Fruit fly (Drosophila melanogaster) whole organism, embryonic: ENCODE results near the gene smo.

Source experiments
- Asciz ChIP-seq: fragments of 200-800 bp; sonication (Bioruptor generic); optimal IDR thresholded peaks from 2 replicates; lab custom pipeline; 2017; ENCODE audit warnings: missing biosample characterization, mild to moderate bottlenecking, missing genetic modification characterization, missing genetic modification reagents
- Bdp1 ChIP-seq: fragments of 200-800 bp; sonication (Bioruptor generic); optimal IDR thresholded peaks from 3 replicates; lab custom pipeline; 2016; ENCODE audit warnings: missing biosample characterization, missing genetic modification characterization
- CG10543 ChIP-seq: fragments of 200-800 bp; sonication (Bioruptor generic); optimal IDR thresholded peaks from 3 replicates; lab custom pipeline; 2017; ENCODE audit warnings: missing biosample characterization, mild to moderate bottlenecking, missing genetic modification characterization, moderate library complexity
- CG12236 ChIP-seq: fragments of 200-800 bp; sonication (Bioruptor generic); optimal IDR thresholded peaks from 2 replicates; lab custom pipeline; 2016; ENCODE audit warnings: missing biosample characterization, missing genetic modification characterization
- CG12769 ChIP-seq: fragments of 200-800 bp; sonication (Bioruptor generic); optimal IDR thresholded peaks from 2 replicates; lab custom pipeline; 2019; ENCODE audit warnings: missing biosample characterization, mild to moderate bottlenecking, missing genetic modification characterization, moderate library complexity
- CG13624 ChIP-seq: fragments of 200-800 bp; sonication (Bioruptor generic); optimal IDR thresholded peaks from 2 replicates; lab custom pipeline; 2016; ENCODE audit warnings: missing biosample characterization, missing genetic modification characterization
- CG15696 ChIP-seq: fragments of 200-800 bp; sonication (Bioruptor generic); optimal IDR thresholded peaks from 2 replicates; lab custom pipeline; 2019; ENCODE audit warnings: missing biosample characterization, mild to moderate bottlenecking, missing genetic modification characterization, moderate library complexity
- CG17829 ChIP-seq: fragments of 200-800 bp; optimal IDR thresholded peaks from 2 replicates; lab custom pipeline; 2019; ENCODE audit warnings: missing biosample characterization, mild to moderate bottlenecking, missing genetic modification characterization, moderate library complexity
- CG2712 ChIP-seq: fragments of 200-800 bp; optimal IDR thresholded peaks from 3 replicates; lab custom pipeline; 2019; ENCODE audit warnings: missing biosample characterization, mild to moderate bottlenecking, missing genetic modification characterization, moderate library complexity
- CG30403 ChIP-seq: fragments of 200-800 bp; sonication (Bioruptor generic); optimal IDR thresholded peaks from 3 replicates; lab custom pipeline; 2016; ENCODE audit warnings: missing biosample characterization, missing genetic modification characterization
- CG33213 ChIP-seq: fragments of 200-800 bp; sonication (Bioruptor generic); optimal IDR thresholded peaks from 3 replicates; lab custom pipeline; 2016; ENCODE audit warnings: missing biosample characterization, missing genetic modification characterization
- CG4707 ChIP-seq: fragments of 200-800 bp; sonication (Bioruptor generic); optimal IDR thresholded peaks from 2 replicates; lab custom pipeline; 2018; ENCODE audit warnings: missing biosample characterization, mild to moderate bottlenecking, missing genetic modification characterization, moderate library complexity
- CG7786 ChIP-seq: fragments of 200-800 bp; sonication (Bioruptor generic); optimal IDR thresholded peaks from 2 replicates; lab custom pipeline; 2016; ENCODE audit warnings: missing biosample characterization, missing genetic modification characterization
- CG8388 ChIP-seq: fragments of 200-800 bp; sonication (Bioruptor generic); optimal IDR thresholded peaks from 2 replicates; lab custom pipeline; 2019; ENCODE audit warnings: missing biosample characterization, mild to moderate bottlenecking, missing genetic modification characterization, moderate library complexity
- CG9727 ChIP-seq: fragments of 200-800 bp; sonication (Bioruptor generic); optimal IDR thresholded peaks from 3 replicates; lab custom pipeline; 2017; ENCODE audit warnings: missing biosample characterization, mild to moderate bottlenecking, missing genetic modification characterization
- Chrac-16 ChIP-seq: fragments of 200-800 bp; sonication (Bioruptor generic); optimal IDR thresholded peaks from 3 replicates; lab custom pipeline; 2016; ENCODE audit warnings: missing biosample characterization, missing genetic modification characterization
- D ChIP-seq, 2 experiments: fragments of 200-800 bp in 1 of 2; fragments of >200 bp in 1 of 2; sonication (Bioruptor generic) in 1 of 2; optimal IDR thresholded peaks; 2 replicates in 1 of 2; 3 replicates in 1 of 2; lab custom pipeline; 2017; ENCODE audit warnings: mild to moderate bottlenecking in 1 of 2, missing biosample characterization in 1 of 2, missing genetic modification characterization in 1 of 2, missing genetic modification reagents in 1 of 2
- Dip3 ChIP-seq: fragments of 200-800 bp; sonication (Bioruptor generic); optimal IDR thresholded peaks from 3 replicates; lab custom pipeline; 2016; ENCODE audit warnings: missing biosample characterization, missing genetic modification characterization
- Ets65A ChIP-seq: fragments of 200-800 bp; sonication (Bioruptor generic); peaks from one replicate; lab custom pipeline; 2016; ENCODE audit warnings: missing biosample characterization, missing genetic modification characterization
- Hey ChIP-seq: fragments of 200-800 bp; sonication (Bioruptor generic); optimal IDR thresholded peaks from 3 replicates; lab custom pipeline; 2018; ENCODE audit warnings: missing biosample characterization, mild to moderate bottlenecking, missing genetic modification characterization
- Hmx ChIP-seq: fragments of 200-800 bp; sonication (Bioruptor generic); optimal IDR thresholded peaks from 2 replicates; lab custom pipeline; 2016; ENCODE audit warnings: missing biosample characterization, missing genetic modification characterization
- Hr3 ChIP-seq: fragments of 200-800 bp; sonication (Bioruptor generic); optimal IDR thresholded peaks from 3 replicates; lab custom pipeline; 2016; ENCODE audit warnings: missing biosample characterization, missing genetic modification characterization
- Kr ChIP-seq: fragments of 200-800 bp; sonication (Bioruptor generic); optimal IDR thresholded peaks from 2 replicates; lab custom pipeline; 2017; ENCODE audit warnings: missing biosample characterization, mild to moderate bottlenecking, missing genetic modification characterization
- Lim3 ChIP-seq: fragments of 200-800 bp; sonication (Bioruptor generic); IDR thresholded peaks from 2 replicates; pipeline ENCODE4 v1.3.6; 2022; ENCODE audit warnings: missing biosample characterization, missing genetic modification characterization
- MBD-R2 ChIP-seq: fragments of 200-800 bp; sonication (Bioruptor generic); IDR thresholded peaks from 2 replicates; pipeline ENCODE4 v1.3.6; 2022; ENCODE audit warnings: missing biosample characterization, missing genetic modification characterization
- Med ChIP-seq: fragments of 200-800 bp; sonication (Bioruptor generic); peaks from one replicate; lab custom pipeline; 2016; ENCODE audit warnings: missing biosample characterization, missing genetic modification characterization, mild to moderate bottlenecking, inconsistent platforms, moderate library complexity
- Sox102F ChIP-seq: fragments of 200-800 bp; sonication (Bioruptor generic); optimal IDR thresholded peaks from 2 replicates; lab custom pipeline; 2018; ENCODE audit warnings: missing biosample characterization, mild to moderate bottlenecking, missing genetic modification characterization, moderate library complexity
- Stat92E ChIP-seq, 3 experiments: fragments of >200 bp in 2 of 3; fragments of 200-800 bp in 1 of 3; sonication (Bioruptor generic) in 1 of 3; optimal IDR thresholded peaks; 2 replicates each; lab custom pipeline; 2017 to 2019; ENCODE audit warnings: missing biosample characterization in 3 of 3, missing genetic modification characterization in 3 of 3, mild to moderate bottlenecking in 1 of 3, moderate library complexity in 1 of 3
- TFAM ChIP-seq: fragments of 200-800 bp; sonication (Bioruptor generic); optimal IDR thresholded peaks from 2 replicates; lab custom pipeline; 2017; ENCODE audit warnings: missing biosample characterization, missing genetic modification characterization, inconsistent platforms
- Tbp ChIP-seq: fragments of >200 bp; optimal IDR thresholded peaks from 2 replicates; lab custom pipeline; 2018; ENCODE audit warnings: missing biosample characterization, missing genetic modification characterization
- al ChIP-seq: fragments of 200-800 bp; sonication (Bioruptor generic); IDR thresholded peaks from 2 replicates; pipeline ENCODE4 v1.3.6; 2022; ENCODE audit warnings: missing biosample characterization, missing genetic modification characterization
- amos ChIP-seq: fragments of 200-800 bp; sonication (Bioruptor generic); IDR thresholded peaks from 2 replicates; pipeline ENCODE4 v1.3.6; 2022; ENCODE audit warnings: missing biosample characterization, missing genetic modification characterization; ENCODE audit not compliant: partially characterized antibody
- dmrt11E ChIP-seq: fragments of 200-800 bp; sonication (Bioruptor generic); optimal IDR thresholded peaks from 3 replicates; lab custom pipeline; 2018; ENCODE audit warnings: missing biosample characterization, mild to moderate bottlenecking, missing genetic modification characterization, moderate library complexity
- dysf ChIP-seq: fragments of 200-800 bp; sonication (Bioruptor generic); IDR thresholded peaks from 3 replicates; pipeline ENCODE4 v1.3.6; 2022; ENCODE audit warnings: missing biosample characterization, missing genetic modification characterization
- fd96Cb ChIP-seq: fragments of 200-800 bp; sonication (Bioruptor generic); optimal IDR thresholded peaks from 2 replicates; lab custom pipeline; 2018; ENCODE audit warnings: missing biosample characterization, mild to moderate bottlenecking, missing genetic modification characterization, moderate library complexity
- ftz-f1 ChIP-seq: fragments of 200-800 bp; sonication (Bioruptor generic); optimal IDR thresholded peaks from 2 replicates; lab custom pipeline; 2016; ENCODE audit warnings: missing biosample characterization, missing genetic modification characterization
- fu2 ChIP-seq: fragments of 200-800 bp; sonication (Bioruptor generic); optimal IDR thresholded peaks from 2 replicates; lab custom pipeline; 2016; ENCODE audit warnings: missing biosample characterization, missing genetic modification characterization
- gcm ChIP-seq: fragments of 200-800 bp; sonication (Bioruptor generic); optimal IDR thresholded peaks from 2 replicates; lab custom pipeline; 2019; ENCODE audit warnings: missing biosample characterization, mild to moderate bottlenecking, missing genetic modification characterization, moderate library complexity
- gro ChIP-seq: fragments of 200-800 bp; sonication (Bioruptor generic); optimal IDR thresholded peaks from 2 replicates; lab custom pipeline; 2016; ENCODE audit warnings: missing biosample characterization, missing genetic modification characterization
- gsb ChIP-seq: fragments of 200-800 bp; sonication (Bioruptor generic); IDR thresholded peaks from 2 replicates; pipeline ENCODE4 v1.3.6; 2022; ENCODE audit warnings: missing biosample characterization, missing genetic modification characterization
- hkb ChIP-seq, 2 experiments: fragments of 200-800 bp in 1 of 2; fragments of >200 bp in 1 of 2; sonication (Bioruptor generic) in 1 of 2; IDR thresholded peaks in 1 of 2; optimal IDR thresholded peaks in 1 of 2; 2 replicates each; pipeline versions ENCODE4 v1.3.6 to Lab custom; 2017 to 2022; ENCODE audit warnings: missing biosample characterization in 1 of 2, missing genetic modification characterization in 1 of 2
- inv ChIP-seq: fragments of 200-800 bp; sonication (Bioruptor generic); IDR thresholded peaks from 2 replicates; pipeline ENCODE4 v1.3.6; 2022; ENCODE audit warnings: missing biosample characterization, missing genetic modification characterization; ENCODE audit not compliant: partially characterized antibody
- otp ChIP-seq: fragments of 200-800 bp; sonication (Bioruptor generic); IDR thresholded peaks from 3 replicates; pipeline ENCODE4, ENCODE4 v1.3.6; 2022; ENCODE audit warnings: missing biosample characterization, missing genetic modification characterization
- p53 ChIP-seq: fragments of 200-800 bp; sonication (Bioruptor generic); optimal IDR thresholded peaks from 2 replicates; lab custom pipeline; 2016; ENCODE audit warnings: missing biosample characterization, missing genetic modification characterization
- phol ChIP-seq: fragments of 200-800 bp; sonication (Bioruptor generic); optimal IDR thresholded peaks from 3 replicates; lab custom pipeline; 2018; ENCODE audit warnings: missing biosample characterization, mild to moderate bottlenecking, missing genetic modification characterization, moderate library complexity
- sd ChIP-seq: fragments of 200-800 bp; sonication (Bioruptor generic); optimal IDR thresholded peaks from 3 replicates; lab custom pipeline; 2018; ENCODE audit warnings: missing biosample characterization, mild to moderate bottlenecking, missing genetic modification characterization, moderate library complexity
- sima ChIP-seq: fragments of 200-800 bp; sonication (Bioruptor generic); optimal IDR thresholded peaks from 2 replicates; lab custom pipeline; 2016; ENCODE audit warnings: missing biosample characterization, missing genetic modification characterization
- sisA ChIP-seq: fragments of 200-800 bp; sonication (Bioruptor generic); IDR thresholded peaks from 2 replicates; pipeline ENCODE4 v1.3.6; 2022; ENCODE audit warnings: missing biosample characterization, missing genetic modification characterization
- slbo ChIP-seq: fragments of 200-800 bp; sonication (Bioruptor generic); IDR thresholded peaks from 2 replicates; pipeline ENCODE4 v1.3.6; 2022; ENCODE audit warnings: missing biosample characterization, missing genetic modification characterization
- sna ChIP-seq: fragments of 200-800 bp; sonication (Bioruptor generic); IDR thresholded peaks from 2 replicates; pipeline ENCODE4 v1.3.6; 2022; ENCODE audit warnings: missing biosample characterization, missing genetic modification characterization; ENCODE audit not compliant: partially characterized antibody
- z ChIP-seq: fragments of 200-800 bp; sonication (Bioruptor generic); IDR thresholded peaks from 3 replicates; pipeline ENCODE4 v1.3.6; 2022; ENCODE audit warnings: missing biosample characterization, missing genetic modification characterization

Gene smo

dm6 chr2L:252174-252573, 25.2 kb upstream of the smo start, which contains the start of gene Rpp30 (continued):
- no peak for TF ChIP-seq otp (GFP tag; lab: Robert Waterston, UW)
- TF ChIP-seq CG10543 (GFP tag; lab: Kevin White, UChicago) = no peak
- TF ChIP-seq fd96Cb (tag; lab: Kevin White, UChicago) = no peak
- no peak for TF ChIP-seq CG8388 (GFP tag; lab: Kevin White, UChicago)
- no peak for TF ChIP-seq z
- no peak for TF ChIP-seq Kr (GFP tag; lab: Kevin White, UChicago)
- no peak for TF ChIP-seq Sox102F (GFP tag; lab: Kevin White, UChicago)
- peak; percentile 38 for TF ChIP-seq phol (tag; lab: Kevin White, UChicago)
- no peak for TF ChIP-seq al (GFP tag; lab: Robert Waterston, UW)
- TF ChIP-seq CG2712 = no peak
- no peak for TF ChIP-seq TFAM
- TF ChIP-seq Hmx = no peak
- no peak for TF ChIP-seq CG12236 (GFP tag; lab: Kevin White, UChicago)
- TF ChIP-seq p53 (GFP tag; lab: Kevin White, UChicago) = no peak
- no peak for TF ChIP-seq sima (GFP tag; lab: Kevin White, UChicago)
- TF ChIP-seq inv (GFP tag; lab: Robert Waterston, UW) = no peak
- TF ChIP-seq ftz-f1 (GFP tag; lab: Kevin White, UChicago) = peak; percentile 74
- TF ChIP-seq Ets65A = no peak
- no peak for TF ChIP-seq sna (GFP tag; lab: Robert Waterston, UW)
- peak; percentile 61 for TF ChIP-seq Med (GFP tag; lab: Kevin White, UChicago)
- TF ChIP-seq fu2 (GFP tag; lab: Kevin White, UChicago) = no peak
- no peak for TF ChIP-seq CG17829 (tag; lab: Kevin White, UChicago)
- no peak for TF ChIP-seq CG15696
- peak; percentile 95 for TF ChIP-seq MBD-R2 (GFP tag; lab: Robert Waterston, UW)
- TF ChIP-seq CG30403 = no peak
- TF ChIP-seq D (optimal IDR thresholded peaks at IDR 0.05; lab: Kevin White, UChicago) = no peak
- TF ChIP-seq D (GFP tag; optimal IDR thresholded peaks at IDR 0.05; lab: Kevin White, UChicago) = no peak
- no peak for TF ChIP-seq dmrt11E
- no peak for TF ChIP-seq Bdp1 (GFP tag; lab: Kevin White, UChicago)
- TF ChIP-seq Tbp (GFP tag; lab: Kevin White, UChicago) = no peak
- TF ChIP-seq Hey (tag; lab: Kevin White, UChicago) = no peak
- TF ChIP-seq CG4707 = no peak
- TF ChIP-seq Hr3 = no peak
- peak; percentile 10 for TF ChIP-seq CG33213 (GFP tag; lab: Kevin White, UChicago)
- TF ChIP-seq Stat92E (GFP tag; optimal IDR thresholded peaks at IDR 0.05; lab: Kevin White, UChicago) = no peak
- no peak for TF ChIP-seq Asciz
- peak; percentile 43 for TF ChIP-seq gro (GFP tag; lab: Kevin White, UChicago)
- no peak for TF ChIP-seq CG9727 (GFP tag; lab: Kevin White, UChicago)
- no peak for TF ChIP-seq CG7786
- no peak for TF ChIP-seq Lim3 (GFP tag; lab: Robert Waterston, UW)
- TF ChIP-seq Chrac-16 (GFP tag; lab: Kevin White, UChicago) = no peak
- no peak for TF ChIP-seq slbo
- TF ChIP-seq sd (tag; lab: Kevin White, UChicago) = no peak
- no peak for TF ChIP-seq CG12769 (tag; lab: Kevin White, UChicago)
- TF ChIP-seq gcm (GFP tag; lab: Kevin White, UChicago) = no peak
- peak; percentile 56 for TF ChIP-seq hkb (optimal IDR thresholded peaks at IDR 0.05; lab: Kevin White, UChicago)
- TF ChIP-seq hkb (GFP tag; IDR thresholded peaks at IDR 0.05; lab: Robert Waterston, UW) = no peak
- no peak for TF ChIP-seq CG13624 (GFP tag; lab: Kevin White, UChicago)
- no peak for TF ChIP-seq dysf
- TF ChIP-seq Dip3 = no peak
- TF ChIP-seq amos (GFP tag; lab: Robert Waterston, UW) = peak; percentile 27; the same call in 1 of the 2 replicates
- TF ChIP-seq gsb (GFP tag; lab: Robert Waterston, UW) = no peak
- no peak for TF ChIP-seq sisA (GFP tag; lab: Robert Waterston, UW)
